Fruit fly (Drosophila melanogaster): ENCODE results near the gene Mdh2.

- TF ChIP-seq CTCF (optimal IDR thresholded peaks at IDR 0.05) (no peak), CG8478 (optimal IDR thresholded peaks at IDR 0.05) (no peak)
Measured at dm6 chr3R:18243718-18244170, 17.5 kb downstream of the Mdh2 start.

All from S2 (cell line).